Fruit fly (Drosophila melanogaster) whole organism, embryonic: ENCODE results near the gene CG6287.

Experiments used
- Abd-B ChIP-seq: fragments of 200-800 bp; sonication (Bioruptor generic); optimal IDR thresholded peaks from 2 replicates; lab custom pipeline; 2018; ENCODE audit warnings: missing biosample characterization, mild to moderate bottlenecking, missing genetic modification characterization, moderate library complexity
- Ada2b ChIP-seq: fragments of 200-800 bp; sonication (Bioruptor generic); IDR thresholded peaks from 2 replicates; pipeline ENCODE4 v1.3.6; 2022; ENCODE audit warnings: missing biosample characterization, missing genetic modification characterization
- Atf3 ChIP-seq: fragments of 200-800 bp; sonication (Bioruptor generic); optimal IDR thresholded peaks from 3 replicates; lab custom pipeline; 2016; ENCODE audit warnings: missing biosample characterization, missing genetic modification characterization
- Blimp-1 ChIP-seq: fragments of 200-800 bp; sonication (Bioruptor generic); optimal IDR thresholded peaks from 3 replicates; lab custom pipeline; 2018; ENCODE audit warnings: missing biosample characterization, missing genetic modification characterization, mild to moderate bottlenecking, moderate library complexity, missing genetic modification reagents
- CG10543 ChIP-seq: fragments of 200-800 bp; sonication (Bioruptor generic); optimal IDR thresholded peaks from 3 replicates; lab custom pipeline; 2017; ENCODE audit warnings: missing biosample characterization, mild to moderate bottlenecking, missing genetic modification characterization, moderate library complexity
- CG11504 ChIP-seq: fragments of 200-800 bp; sonication (Bioruptor generic); optimal IDR thresholded peaks from 3 replicates; lab custom pipeline; 2019; ENCODE audit warnings: missing biosample characterization, mild to moderate bottlenecking, missing genetic modification characterization, moderate library complexity
- CG12219 ChIP-seq: fragments of 200-800 bp; sonication (Bioruptor generic); optimal IDR thresholded peaks from 3 replicates; lab custom pipeline; 2018; ENCODE audit warnings: missing biosample characterization, mild to moderate bottlenecking, missing genetic modification characterization
- CG14050 ChIP-seq: fragments of 200-800 bp; sonication (Bioruptor generic); IDR thresholded peaks from 3 replicates; pipeline ENCODE4 v1.3.6; 2022; ENCODE audit warnings: missing biosample characterization, missing genetic modification characterization
- CG15011 ChIP-seq: fragments of 200-800 bp; sonication (Bioruptor generic); optimal IDR thresholded peaks from 3 replicates; lab custom pipeline; 2018; ENCODE audit warnings: missing biosample characterization, mild to moderate bottlenecking, missing genetic modification characterization
- CG16813 ChIP-seq: fragments of 200-800 bp; sonication (Bioruptor generic); IDR thresholded peaks from 3 replicates; pipeline ENCODE4 v1.3.6; 2022; ENCODE audit warnings: missing biosample characterization, missing genetic modification characterization; ENCODE audit not compliant: partially characterized antibody
- CG17385 ChIP-seq: fragments of 200-800 bp; sonication (Bioruptor generic); optimal IDR thresholded peaks from 3 replicates; lab custom pipeline; 2018; ENCODE audit warnings: missing biosample characterization, mild to moderate bottlenecking, missing genetic modification characterization
- CG18262 ChIP-seq: fragments of 200-800 bp; optimal IDR thresholded peaks from 3 replicates; lab custom pipeline; 2019; ENCODE audit warnings: missing biosample characterization, mild to moderate bottlenecking, missing genetic modification characterization, moderate library complexity
- CG2116 ChIP-seq: fragments of 200-800 bp; sonication (Bioruptor generic); optimal IDR thresholded peaks from 3 replicates; lab custom pipeline; 2018; ENCODE audit warnings: missing biosample characterization, mild to moderate bottlenecking, missing genetic modification characterization
- CG2678 ChIP-seq: fragments of 200-800 bp; sonication (Bioruptor generic); optimal IDR thresholded peaks from 3 replicates; lab custom pipeline; 2019; ENCODE audit warnings: missing biosample characterization, mild to moderate bottlenecking, missing genetic modification characterization, moderate library complexity
- CG30403 ChIP-seq: fragments of 200-800 bp; sonication (Bioruptor generic); optimal IDR thresholded peaks from 3 replicates; lab custom pipeline; 2016; ENCODE audit warnings: missing biosample characterization, missing genetic modification characterization
- CG4617 ChIP-seq: fragments of 200-800 bp; sonication (Bioruptor generic); optimal IDR thresholded peaks from 3 replicates; lab custom pipeline; 2016; ENCODE audit warnings: missing biosample characterization, missing genetic modification characterization, borderline replicate concordance
- CG9876 ChIP-seq: fragments of 200-800 bp; sonication (Bioruptor generic); optimal IDR thresholded peaks from 2 replicates; lab custom pipeline; 2016; ENCODE audit warnings: missing biosample characterization, missing genetic modification characterization
- D ChIP-seq, 2 experiments: fragments of 200-800 bp in 1 of 2; fragments of >200 bp in 1 of 2; sonication (Bioruptor generic) in 1 of 2; optimal IDR thresholded peaks; 2 replicates in 1 of 2; 3 replicates in 1 of 2; lab custom pipeline; 2017; ENCODE audit warnings: mild to moderate bottlenecking in 1 of 2, missing biosample characterization in 1 of 2, missing genetic modification characterization in 1 of 2, missing genetic modification reagents in 1 of 2
- D19B ChIP-seq: fragments of 200-800 bp; sonication (Bioruptor generic); optimal IDR thresholded peaks from 2 replicates; lab custom pipeline; 2017; ENCODE audit warnings: missing biosample characterization, mild to moderate bottlenecking, missing genetic modification characterization
- Deaf1 ChIP-seq: fragments of 200-800 bp; optimal IDR thresholded peaks from 3 replicates; lab custom pipeline; 2019; ENCODE audit warnings: missing biosample characterization, mild to moderate bottlenecking, missing genetic modification characterization, moderate library complexity
- Dip2 ChIP-seq: fragments of 200-800 bp; sonication (Bioruptor generic); IDR thresholded peaks from 2 replicates; pipeline ENCODE4 v1.3.6; 2022; ENCODE audit warnings: missing biosample characterization, missing genetic modification characterization
- Drgx ChIP-seq: fragments of 200-800 bp; sonication (Bioruptor generic); IDR thresholded peaks from 2 replicates; pipeline ENCODE4 v1.3.6; 2022; ENCODE audit warnings: missing biosample characterization, missing genetic modification characterization
- E2f2 ChIP-seq: fragments of 200-800 bp; sonication (Bioruptor generic); IDR thresholded peaks from 2 replicates; pipeline ENCODE4 v1.3.6; 2022; ENCODE audit warnings: missing biosample characterization, missing genetic modification characterization
- ERR ChIP-seq: fragments of 200-800 bp; sonication (Bioruptor generic); optimal IDR thresholded peaks from 2 replicates; lab custom pipeline; 2016; ENCODE audit warnings: missing biosample characterization, missing genetic modification characterization
- Fer2 ChIP-seq: fragments of 200-800 bp; sonication (Bioruptor generic); optimal IDR thresholded peaks from 2 replicates; lab custom pipeline; 2018; ENCODE audit warnings: missing biosample characterization, mild to moderate bottlenecking, missing genetic modification characterization, moderate library complexity
- HHEX ChIP-seq: fragments of 200-800 bp; sonication (Bioruptor generic); optimal IDR thresholded peaks from 3 replicates; lab custom pipeline; 2017; ENCODE audit warnings: missing biosample characterization, mild to moderate bottlenecking, missing genetic modification characterization, missing genetic modification reagents
- Hand ChIP-seq: fragments of 200-800 bp; sonication (Bioruptor generic); optimal IDR thresholded peaks from 2 replicates; lab custom pipeline; 2017; ENCODE audit warnings: mild to moderate bottlenecking, missing biosample characterization, missing genetic modification reagents, missing genetic modification characterization
- Hsf ChIP-seq: fragments of 200-800 bp; sonication (Bioruptor generic); optimal IDR thresholded peaks from 3 replicates; lab custom pipeline; 2016; ENCODE audit warnings: missing biosample characterization, missing genetic modification characterization
- Mad ChIP-seq: fragments of 200-800 bp; sonication (Bioruptor generic); optimal IDR thresholded peaks from 2 replicates; lab custom pipeline; 2016; ENCODE audit warnings: missing biosample characterization, missing genetic modification characterization
- Max ChIP-seq: fragments of 200-800 bp; sonication (Bioruptor generic); optimal IDR thresholded peaks from 2 replicates; lab custom pipeline; 2016; ENCODE audit warnings: missing biosample characterization, mild to moderate bottlenecking, missing genetic modification characterization
- Med ChIP-seq: fragments of 200-800 bp; sonication (Bioruptor generic); peaks from one replicate; lab custom pipeline; 2016; ENCODE audit warnings: missing biosample characterization, missing genetic modification characterization, mild to moderate bottlenecking, inconsistent platforms, moderate library complexity
- NFAT ChIP-seq: fragments of 200-800 bp; sonication (Bioruptor generic); IDR thresholded peaks from 2 replicates; pipeline ENCODE4 v1.3.6; 2022; ENCODE audit warnings: missing biosample characterization, missing genetic modification characterization
- Xrp1 ChIP-seq: fragments of 200-800 bp; sonication (Bioruptor generic); IDR thresholded peaks from 2 replicates; pipeline ENCODE4 v1.3.6; 2022; ENCODE audit warnings: missing biosample characterization, missing genetic modification characterization
- ap ChIP-seq: fragments of 200-800 bp; sonication (Bioruptor generic); IDR thresholded peaks from 2 replicates; pipeline ENCODE4 v1.3.6; 2022; ENCODE audit warnings: missing biosample characterization, missing genetic modification characterization
- az2 ChIP-seq: fragments of 200-800 bp; sonication (Bioruptor generic); optimal IDR thresholded peaks from 3 replicates; lab custom pipeline; 2016; ENCODE audit warnings: missing biosample characterization, missing genetic modification characterization
- dmrt11E ChIP-seq: fragments of 200-800 bp; sonication (Bioruptor generic); optimal IDR thresholded peaks from 3 replicates; lab custom pipeline; 2018; ENCODE audit warnings: missing biosample characterization, mild to moderate bottlenecking, missing genetic modification characterization, moderate library complexity
- eve ChIP-seq, 2 experiments: fragments of >200 bp; optimal IDR thresholded peaks; 2 replicates each; lab custom pipeline; 2017; ENCODE audit warnings: missing biosample characterization in 2 of 2, missing genetic modification characterization in 2 of 2
- fd102C ChIP-seq: fragments of 200-800 bp; sonication (Bioruptor generic); optimal IDR thresholded peaks from 2 replicates; lab custom pipeline; 2018; ENCODE audit warnings: missing biosample characterization, mild to moderate bottlenecking, missing genetic modification characterization, moderate library complexity
- fd64A ChIP-seq: fragments of 200-800 bp; sonication (Bioruptor generic); optimal IDR thresholded peaks from 3 replicates; lab custom pipeline; 2018; ENCODE audit warnings: missing biosample characterization, mild to moderate bottlenecking, missing genetic modification characterization
- fd96Cb ChIP-seq: fragments of 200-800 bp; sonication (Bioruptor generic); optimal IDR thresholded peaks from 2 replicates; lab custom pipeline; 2018; ENCODE audit warnings: missing biosample characterization, mild to moderate bottlenecking, missing genetic modification characterization, moderate library complexity
- hb ChIP-seq: fragments of 200-800 bp; sonication (Bioruptor generic); IDR thresholded peaks from 3 replicates; pipeline ENCODE4 v1.3.6; 2022; ENCODE audit warnings: missing biosample characterization, missing genetic modification characterization; ENCODE audit not compliant: partially characterized antibody
- lbe ChIP-seq: fragments of 200-800 bp; sonication (Bioruptor generic); optimal IDR thresholded peaks from 2 replicates; lab custom pipeline; 2016; ENCODE audit warnings: missing biosample characterization, mild to moderate bottlenecking, missing genetic modification characterization
- mam ChIP-seq: fragments of 200-800 bp; sonication (Bioruptor generic); optimal IDR thresholded peaks from 3 replicates; lab custom pipeline; 2016; ENCODE audit warnings: missing biosample characterization, missing genetic modification characterization
- odd ChIP-seq: fragments of 200-800 bp; sonication (Bioruptor generic); optimal IDR thresholded peaks from 2 replicates; lab custom pipeline; 2017; ENCODE audit warnings: missing biosample characterization, mild to moderate bottlenecking, missing genetic modification characterization
- rib ChIP-seq: fragments of 200-800 bp; sonication (Bioruptor generic); IDR thresholded peaks from 2 replicates; pipeline ENCODE4 v1.3.6; 2022; ENCODE audit warnings: missing biosample characterization, missing genetic modification characterization
- sens-2 ChIP-seq: fragments of 200-800 bp; sonication (Bioruptor generic); IDR thresholded peaks from 2 replicates; pipeline ENCODE4 v1.3.6; 2022; ENCODE audit warnings: missing biosample characterization, missing genetic modification characterization
- sim ChIP-seq: fragments of 200-800 bp; sonication (Bioruptor generic); IDR thresholded peaks from 2 replicates; pipeline ENCODE4 v1.3.6; 2022; ENCODE audit warnings: missing biosample characterization, missing genetic modification characterization
- tin ChIP-seq: fragments of 200-800 bp; sonication (Bioruptor generic); optimal IDR thresholded peaks from 3 replicates; lab custom pipeline; 2016; ENCODE audit warnings: missing biosample characterization, missing genetic modification characterization
- unpg ChIP-seq: fragments of 200-800 bp; sonication (Bioruptor generic); optimal IDR thresholded peaks from 3 replicates; lab custom pipeline; 2018; ENCODE audit warnings: missing biosample characterization, mild to moderate bottlenecking, missing genetic modification characterization, moderate library complexity
- yki ChIP-seq: fragments of >200 bp; optimal IDR thresholded peaks from 3 replicates; lab custom pipeline; 2018
- zfh1 ChIP-seq: fragments of 200-800 bp; sonication (Bioruptor generic); IDR thresholded peaks from 3 replicates; pipeline ENCODE4 v1.3.6; 2022; ENCODE audit warnings: missing biosample characterization, missing genetic modification characterization

CG6287 gene

DNA sequence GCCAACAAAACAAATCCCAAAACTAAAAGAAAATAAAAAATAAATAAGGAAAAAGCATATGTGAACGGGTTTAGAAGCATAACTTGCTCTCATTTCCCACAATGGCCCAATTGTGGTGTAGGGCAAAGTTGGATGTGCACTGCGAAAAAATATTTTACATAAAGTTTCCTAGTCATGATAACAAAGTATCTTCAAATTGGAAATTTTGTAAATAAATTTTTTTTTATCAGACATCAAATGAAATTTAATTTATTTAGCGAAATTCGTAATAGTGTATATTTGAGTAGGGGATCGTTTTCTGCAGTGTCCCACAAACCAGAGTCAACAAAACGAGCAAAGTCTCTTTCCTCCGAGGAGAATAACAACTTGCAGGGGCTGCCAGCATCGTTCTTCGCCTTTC lies 28.6 kb upstream of the CG6287 start (continued):
- TF ChIP-seq CG9876 (GFP tag; lab: Kevin White, UChicago) (no peak), Fer2 (tag; lab: Kevin White, UChicago) (no peak), rib (GFP tag; lab: Robert Waterston, UW) (no peak), Hand (no peak), tin (GFP tag; lab: Kevin White, UChicago) (no peak), Ada2b (no peak), CG18262 (peak; percentile 36), eve (GFP tag; optimal IDR thresholded peaks at IDR 0.05; lab: Kevin White, UChicago) (no peak), CG14050 (GFP tag; lab: Robert Waterston, UW) (no peak), CG4617 (GFP tag; lab: Kevin White, UChicago) (no peak), Deaf1 (tag; lab: Kevin White, UChicago) (no peak), fd64A (no peak), CG30403 (GFP tag; lab: Kevin White, UChicago) (peak; percentile 20), D (optimal IDR thresholded peaks at IDR 0.05; lab: Kevin White, UChicago) (no peak), D (GFP tag; optimal IDR thresholded peaks at IDR 0.05; lab: Kevin White, UChicago) (peak; percentile 9), ERR (GFP tag; lab: Kevin White, UChicago) (no peak), CG17385 (GFP tag; lab: Kevin White, UChicago) (no peak), CG10543 (GFP tag; lab: Kevin White, UChicago) (no peak), Abd-B (GFP tag; lab: Kevin White, UChicago) (no peak), odd (no peak), D19B (no peak), unpg (peak; percentile 44), CG15011 (GFP tag; lab: Kevin White, UChicago) (no peak), zfh1 (0 out of 3 replicates have a peak, but pooled peaks have one; percentile 27), Blimp-1 (GFP tag; lab: Kevin White, UChicago) (peak; percentile 44), hb (GFP tag; lab: Robert Waterston, UW) (no peak), lbe (GFP tag; lab: Kevin White, UChicago) (peak; percentile 51), CG16813 (GFP tag; lab: Robert Waterston, UW) (no peak), sim (no peak), NFAT (GFP tag; lab: Robert Waterston, UW) (no peak), Xrp1 (peak; percentile 64), HHEX (no peak), sens-2 (no peak), dmrt11E (tag; lab: Kevin White, UChicago) (peak; percentile 64), az2 (no peak), Med (GFP tag; lab: Kevin White, UChicago) (peak; percentile 70), Dip2 (GFP tag; lab: Robert Waterston, UW) (no peak), fd96Cb (no peak), mam (GFP tag; lab: Kevin White, UChicago) (no peak), CG11504 (tag; lab: Kevin White, UChicago) (peak; percentile 56), yki (no peak), CG2678 (tag; lab: Kevin White, UChicago) (no peak), Max (GFP tag; lab: Kevin White, UChicago) (no peak), E2f2 (no peak), CG12219 (GFP tag; lab: Kevin White, UChicago) (no peak), Drgx (GFP tag; lab: Robert Waterston, UW) (peak; percentile 76), Hsf (peak; percentile 29), Atf3 (GFP tag; lab: Kevin White, UChicago) (no peak), ap (no peak), CG2116 (GFP tag; lab: Kevin White, UChicago) (no peak), Mad (GFP tag; lab: Kevin White, UChicago) (no peak), fd102C (GFP tag; lab: Kevin White, UChicago) (no peak)
